Fruit fly (Drosophila melanogaster) whole organism, embryonic: ENCODE measurements around the gene ocn.
A peak's percentile ranks its signal among the peaks of the same experiment; 100 is the strongest.

Experiments
- Atf-2 ChIP-seq: fragments of 200-800 bp; sonication (Bioruptor generic); optimal IDR thresholded peaks from 2 replicates; lab custom pipeline; 2016; ENCODE audit warnings: missing biosample characterization, missing genetic modification characterization
- Bdp1 ChIP-seq: fragments of 200-800 bp; sonication (Bioruptor generic); optimal IDR thresholded peaks from 3 replicates; lab custom pipeline; 2016; ENCODE audit warnings: missing biosample characterization, missing genetic modification characterization
- CG10979 ChIP-seq: fragments of 200-800 bp; sonication (Bioruptor generic); optimal IDR thresholded peaks from 2 replicates; lab custom pipeline; 2018; ENCODE audit warnings: missing biosample characterization, mild to moderate bottlenecking, missing genetic modification characterization, moderate library complexity
- CG11085 ChIP-seq: fragments of 200-800 bp; sonication (Bioruptor generic); IDR thresholded peaks from 2 replicates; pipeline ENCODE4 v1.3.6; 2022; ENCODE audit warnings: missing biosample characterization, missing genetic modification characterization
- CG12219 ChIP-seq: fragments of 200-800 bp; sonication (Bioruptor generic); optimal IDR thresholded peaks from 3 replicates; lab custom pipeline; 2018; ENCODE audit warnings: missing biosample characterization, mild to moderate bottlenecking, missing genetic modification characterization
- CG12769 ChIP-seq: fragments of 200-800 bp; sonication (Bioruptor generic); optimal IDR thresholded peaks from 2 replicates; lab custom pipeline; 2019; ENCODE audit warnings: missing biosample characterization, mild to moderate bottlenecking, missing genetic modification characterization, moderate library complexity
- CG13775 ChIP-seq: fragments of 200-800 bp; sonication (Bioruptor generic); optimal IDR thresholded peaks from 3 replicates; lab custom pipeline; 2017; ENCODE audit warnings: missing biosample characterization, mild to moderate bottlenecking, missing genetic modification characterization
- CG14667 ChIP-seq: fragments of 200-800 bp; sonication (Bioruptor generic); IDR thresholded peaks from 2 replicates; pipeline ENCODE4 v1.3.6; 2022; ENCODE audit warnings: missing biosample characterization, missing genetic modification characterization
- CG14710 ChIP-seq: fragments of 200-800 bp; sonication (Bioruptor generic); optimal IDR thresholded peaks from 3 replicates; lab custom pipeline; 2019; ENCODE audit warnings: missing biosample characterization, mild to moderate bottlenecking, missing genetic modification characterization, moderate library complexity
- CG15514 ChIP-seq: fragments of 200-800 bp; sonication (Bioruptor generic); optimal IDR thresholded peaks from 3 replicates; lab custom pipeline; 2017; ENCODE audit warnings: missing biosample characterization, missing genetic modification characterization, mild to moderate bottlenecking, moderate library complexity, missing genetic modification reagents
- CG15601 ChIP-seq: fragments of 200-800 bp; sonication (Bioruptor generic); optimal IDR thresholded peaks from 3 replicates; lab custom pipeline; 2019; ENCODE audit warnings: missing biosample characterization, mild to moderate bottlenecking, missing genetic modification characterization, moderate library complexity
- CG15696 ChIP-seq: fragments of 200-800 bp; sonication (Bioruptor generic); optimal IDR thresholded peaks from 2 replicates; lab custom pipeline; 2019; ENCODE audit warnings: missing biosample characterization, mild to moderate bottlenecking, missing genetic modification characterization, moderate library complexity
- CG1603 ChIP-seq: fragments of 200-800 bp; sonication (Bioruptor generic); optimal IDR thresholded peaks from 2 replicates; lab custom pipeline; 2019; ENCODE audit warnings: missing biosample characterization, mild to moderate bottlenecking, missing genetic modification characterization, moderate library complexity
- CG1792 ChIP-seq: fragments of 200-800 bp; sonication (Bioruptor generic); optimal IDR thresholded peaks from 2 replicates; lab custom pipeline; 2016; ENCODE audit warnings: missing biosample characterization, missing genetic modification characterization
- CG34422 ChIP-seq: fragments of 200-800 bp; sonication (Bioruptor generic); IDR thresholded peaks from 3 replicates; pipeline ENCODE4 v1.3.6; 2022; ENCODE audit warnings: missing biosample characterization, missing genetic modification characterization
- CG4820 ChIP-seq: fragments of 200-800 bp; sonication (Bioruptor generic); optimal IDR thresholded peaks from 3 replicates; lab custom pipeline; 2016; ENCODE audit warnings: missing biosample characterization, missing genetic modification characterization
- CG5245 ChIP-seq: fragments of 200-800 bp; sonication (Bioruptor generic); optimal IDR thresholded peaks from 3 replicates; lab custom pipeline; 2016; ENCODE audit warnings: missing biosample characterization, missing genetic modification characterization
- CG5953 ChIP-seq: fragments of 200-800 bp; sonication (Bioruptor generic); IDR thresholded peaks from 2 replicates; pipeline ENCODE4 v1.3.6; 2022; ENCODE audit warnings: missing biosample characterization, missing genetic modification characterization
- CG9215 ChIP-seq: fragments of 200-800 bp; sonication (Bioruptor generic); IDR thresholded peaks from 2 replicates; pipeline ENCODE4 v1.3.6; 2022; ENCODE audit warnings: missing biosample characterization, missing genetic modification characterization
- CG9609 ChIP-seq: fragments of 200-800 bp; sonication (Bioruptor generic); optimal IDR thresholded peaks from 3 replicates; lab custom pipeline; 2016; ENCODE audit warnings: missing biosample characterization, missing genetic modification characterization
- CG9876 ChIP-seq: fragments of 200-800 bp; sonication (Bioruptor generic); optimal IDR thresholded peaks from 2 replicates; lab custom pipeline; 2016; ENCODE audit warnings: missing biosample characterization, missing genetic modification characterization
- CG9932 ChIP-seq: fragments of 200-800 bp; sonication (Bioruptor generic); IDR thresholded peaks from 2 replicates; pipeline ENCODE4 v1.3.6; 2022; ENCODE audit warnings: missing biosample characterization, missing genetic modification characterization
- E2f1 ChIP-seq: fragments of 200-800 bp; sonication (Bioruptor generic); IDR thresholded peaks from 2 replicates; pipeline ENCODE4 v1.3.6; 2022; ENCODE audit warnings: missing biosample characterization, missing genetic modification characterization
- Elba2 ChIP-seq: fragments of 200-800 bp; sonication (Bioruptor generic); optimal IDR thresholded peaks from 3 replicates; lab custom pipeline; 2016; ENCODE audit warnings: missing biosample characterization, missing genetic modification characterization
- Fer1 ChIP-seq: fragments of 200-800 bp; sonication (Bioruptor generic); optimal IDR thresholded peaks from 2 replicates; lab custom pipeline; 2017; ENCODE audit warnings: missing biosample characterization, mild to moderate bottlenecking, missing genetic modification characterization
- GATAe ChIP-seq: fragments of 200-800 bp; sonication (Bioruptor generic); conservative IDR thresholded peaks from 2 replicates; pipeline ENCODE4 v1.3.6; 2022; ENCODE audit warnings: missing biosample characterization, missing genetic modification characterization
- HLH3B ChIP-seq: fragments of 200-800 bp; sonication (Bioruptor generic); IDR thresholded peaks from 2 replicates; pipeline ENCODE4 v1.3.6; 2022; ENCODE audit warnings: missing biosample characterization, missing genetic modification characterization
- Hand ChIP-seq: fragments of 200-800 bp; sonication (Bioruptor generic); optimal IDR thresholded peaks from 2 replicates; lab custom pipeline; 2017; ENCODE audit warnings: mild to moderate bottlenecking, missing biosample characterization, missing genetic modification reagents, missing genetic modification characterization
- HmgD ChIP-seq: fragments of 200-800 bp; sonication (Bioruptor generic); optimal IDR thresholded peaks from 3 replicates; lab custom pipeline; 2016; ENCODE audit warnings: missing biosample characterization, missing genetic modification characterization
- Hmx ChIP-seq: fragments of 200-800 bp; sonication (Bioruptor generic); optimal IDR thresholded peaks from 2 replicates; lab custom pipeline; 2016; ENCODE audit warnings: missing biosample characterization, missing genetic modification characterization
- Lpt ChIP-seq: fragments of >200 bp; optimal IDR thresholded peaks from 2 replicates; lab custom pipeline; 2018; ENCODE audit warnings: missing biosample characterization, missing genetic modification characterization
- MESR4 ChIP-seq: fragments of 200-800 bp; sonication (Bioruptor generic); optimal IDR thresholded peaks from 2 replicates; lab custom pipeline; 2018; ENCODE audit warnings: missing biosample characterization, mild to moderate bottlenecking, missing genetic modification characterization, moderate library complexity
- Mrtf ChIP-seq: fragments of 200-800 bp; sonication (Bioruptor generic); IDR thresholded peaks from 3 replicates; pipeline ENCODE4 v1.3.6; 2022; ENCODE audit warnings: missing biosample characterization, missing genetic modification characterization
- Tbp ChIP-seq: fragments of >200 bp; optimal IDR thresholded peaks from 2 replicates; lab custom pipeline; 2018; ENCODE audit warnings: missing biosample characterization, missing genetic modification characterization
- Xbp1 ChIP-seq: fragments of 200-800 bp; sonication (Bioruptor generic); optimal IDR thresholded peaks from 3 replicates; lab custom pipeline; 2016; ENCODE audit warnings: missing biosample characterization, mild to moderate bottlenecking, missing genetic modification characterization
- ara ChIP-seq: fragments of 200-800 bp; sonication (Bioruptor generic); IDR thresholded peaks from 2 replicates; pipeline ENCODE4 v1.3.6; 2022; ENCODE audit warnings: missing biosample characterization, missing genetic modification characterization
- cas ChIP-seq: fragments of 200-800 bp; sonication (Bioruptor generic); IDR thresholded peaks from 2 replicates; pipeline ENCODE4 v1.3.6; 2022; ENCODE audit warnings: missing biosample characterization, missing genetic modification characterization
- dan ChIP-seq: fragments of 200-800 bp; sonication (Bioruptor generic); IDR thresholded peaks from 2 replicates; pipeline ENCODE4 v1.3.6; 2022; ENCODE audit warnings: missing biosample characterization, missing genetic modification characterization
- dati ChIP-seq: fragments of 200-800 bp; sonication (Bioruptor generic); IDR thresholded peaks from 2 replicates; pipeline ENCODE4 v1.3.6; 2022; ENCODE audit warnings: missing biosample characterization, missing genetic modification characterization
- dimm ChIP-seq: fragments of 200-800 bp; sonication (Bioruptor generic); IDR thresholded peaks from 2 replicates; pipeline ENCODE4 v1.3.6; 2022; ENCODE audit warnings: missing biosample characterization, missing genetic modification characterization
- fd102C ChIP-seq: fragments of 200-800 bp; sonication (Bioruptor generic); optimal IDR thresholded peaks from 2 replicates; lab custom pipeline; 2018; ENCODE audit warnings: missing biosample characterization, mild to moderate bottlenecking, missing genetic modification characterization, moderate library complexity
- fu2 ChIP-seq: fragments of 200-800 bp; sonication (Bioruptor generic); optimal IDR thresholded peaks from 2 replicates; lab custom pipeline; 2016; ENCODE audit warnings: missing biosample characterization, missing genetic modification characterization
- gt ChIP-seq: fragments of 200-800 bp; sonication (Bioruptor generic); IDR thresholded peaks from 2 replicates; pipeline ENCODE4 v1.3.6; 2022; ENCODE audit warnings: missing biosample characterization, missing genetic modification characterization
- kni ChIP-seq: fragments of 200-800 bp; sonication (Bioruptor generic); optimal IDR thresholded peaks from 3 replicates; lab custom pipeline; 2017; ENCODE audit warnings: mild to moderate bottlenecking, missing biosample characterization, missing genetic modification reagents, missing genetic modification characterization
- knrl ChIP-seq: fragments of 200-800 bp; sonication (Bioruptor generic); IDR thresholded peaks from 3 replicates; pipeline ENCODE4 v1.3.6; 2022; ENCODE audit warnings: missing biosample characterization, missing genetic modification characterization; ENCODE audit not compliant: partially characterized antibody
- maf-S ChIP-seq: fragments of 200-800 bp; sonication (Bioruptor generic); optimal IDR thresholded peaks from 2 replicates; lab custom pipeline; 2016; ENCODE audit warnings: missing biosample characterization, missing genetic modification characterization
- salm ChIP-seq: fragments of 200-800 bp; sonication (Bioruptor generic); optimal IDR thresholded peaks from 2 replicates; lab custom pipeline; 2018; ENCODE audit warnings: missing biosample characterization, mild to moderate bottlenecking, missing genetic modification characterization
- scrt ChIP-seq: fragments of 200-800 bp; sonication (Bioruptor generic); optimal IDR thresholded peaks from 2 replicates; lab custom pipeline; 2018; ENCODE audit warnings: missing biosample characterization, mild to moderate bottlenecking, missing genetic modification characterization, moderate library complexity
- wor ChIP-seq: fragments of 200-800 bp; sonication (Bioruptor generic); IDR thresholded peaks from 2 replicates; pipeline ENCODE4 v1.3.6; 2022; ENCODE audit warnings: missing biosample characterization, missing genetic modification characterization

The ocn gene

dm6 chr3R:30046029-30047001 is 8.8 kb upstream of the ocn start, which contains the start of the genes RpL32 and CG7943 (continued):
- TF ChIP-seq maf-S (GFP tag; lab: Kevin White, UChicago) = peak; percentile 92
- TF ChIP-seq CG13775 = peak; percentile 98
- peak; percentile 88 for TF ChIP-seq CG10979 (tag; lab: Kevin White, UChicago)
- peak; percentile 95 for TF ChIP-seq Fer1 (GFP tag; lab: Kevin White, UChicago)
- TF ChIP-seq CG5245 (GFP tag; lab: Kevin White, UChicago) = peak; percentile 92
- peak; percentile 70 for TF ChIP-seq Hand
- TF ChIP-seq Elba2 (GFP tag; lab: Kevin White, UChicago) = peak; percentile 34
- peak; percentile 86 for TF ChIP-seq salm (tag; lab: Kevin White, UChicago)
- peak; percentile 81 for TF ChIP-seq CG15696 (tag; lab: Kevin White, UChicago)
- TF ChIP-seq Atf-2 (GFP tag; lab: Kevin White, UChicago) = peak; percentile 80
- peak; percentile 94 for TF ChIP-seq CG15514 (GFP tag; lab: Kevin White, UChicago)
- peak; percentile 91 for TF ChIP-seq CG9609 (GFP tag; lab: Kevin White, UChicago)
- peak; percentile 92 for TF ChIP-seq kni
- TF ChIP-seq CG15601 (tag; lab: Kevin White, UChicago) = peak; percentile 83
- TF ChIP-seq CG1603 = peak; percentile 96
- TF ChIP-seq HLH3B (GFP tag; lab: Robert Waterston, UW) = peak; percentile 93
- TF ChIP-seq E2f1 (GFP tag; lab: Robert Waterston, UW) = peak; percentile 93
- TF ChIP-seq CG1792 (GFP tag; lab: Kevin White, UChicago) = peak; percentile 91
- peak; percentile 86 for TF ChIP-seq Hmx
- TF ChIP-seq CG9215 (GFP tag; lab: Robert Waterston, UW) = peak; percentile 92
- TF ChIP-seq GATAe (GFP tag; lab: Robert Waterston, UW) = peak; percentile 80
- peak; percentile 77 for TF ChIP-seq CG12219
- TF ChIP-seq CG9932 (GFP tag; lab: Robert Waterston, UW) = peak; percentile 99
- TF ChIP-seq CG12769 (tag; lab: Kevin White, UChicago) = peak; percentile 82
- peak; percentile 88 for TF ChIP-seq fu2 (GFP tag; lab: Kevin White, UChicago)
- peak; percentile 82 for TF ChIP-seq gt
- peak; percentile 90 for TF ChIP-seq HmgD (GFP tag; lab: Kevin White, UChicago)
- TF ChIP-seq dan = peak; percentile 84
- peak; percentile 90 for TF ChIP-seq ara (GFP tag; lab: Robert Waterston, UW)
- peak; percentile 87 for TF ChIP-seq Xbp1 (GFP tag; lab: Kevin White, UChicago)
- peak; percentile 87 for TF ChIP-seq scrt (GFP tag; lab: Kevin White, UChicago)
- no peak for TF ChIP-seq Lpt (GFP tag; lab: Kevin White, UChicago)
- TF ChIP-seq Mrtf (GFP tag; lab: Robert Waterston, UW) = peak; percentile 85
- TF ChIP-seq MESR4 = peak; percentile 93
- TF ChIP-seq dimm (GFP tag; lab: Robert Waterston, UW) = peak; percentile 86
- TF ChIP-seq CG9876 (GFP tag; lab: Kevin White, UChicago) = peak; percentile 97
- peak; percentile 89 for TF ChIP-seq CG14667 (GFP tag; lab: Robert Waterston, UW)
- peak; percentile 81 for TF ChIP-seq fd102C (GFP tag; lab: Kevin White, UChicago)
- TF ChIP-seq CG5953 (GFP tag; lab: Robert Waterston, UW) = peak; percentile 92
- TF ChIP-seq CG4820 (GFP tag; lab: Kevin White, UChicago) = peak; percentile 92
- peak; percentile 100 for TF ChIP-seq knrl (GFP tag; lab: Robert Waterston, UW)
- TF ChIP-seq CG34422 (GFP tag; lab: Robert Waterston, UW) = peak; percentile 97
- TF ChIP-seq CG14710 (tag; lab: Kevin White, UChicago) = peak; percentile 96
- peak; percentile 93 for TF ChIP-seq CG11085 (GFP tag; lab: Robert Waterston, UW)
- TF ChIP-seq Bdp1 = peak; percentile 80
- TF ChIP-seq dati (GFP tag; lab: Robert Waterston, UW) = peak; percentile 81
- peak; percentile 82 for TF ChIP-seq wor
- TF ChIP-seq Tbp (GFP tag; lab: Kevin White, UChicago) = no peak
- peak; percentile 92 for TF ChIP-seq cas (GFP tag; lab: Robert Waterston, UW)
